Fruit fly (Drosophila melanogaster) whole organism, wandering third instar larva: ENCODE measurements around the gene Nph.

Experiments used
- CG32264 ChIP-seq: fragments of 200-800 bp; sonication (Bioruptor generic); optimal IDR thresholded peaks from 2 replicates; lab custom pipeline; 2016; ENCODE audit warnings: missing biosample characterization, missing genetic modification characterization
- CG9705 ChIP-seq: fragments of 200-800 bp; sonication (Bioruptor generic); optimal IDR thresholded peaks from 2 replicates; lab custom pipeline; 2018; ENCODE audit warnings: missing biosample characterization, mild to moderate bottlenecking, missing genetic modification characterization
- CrebA ChIP-seq: fragments of 200-800 bp; sonication (Bioruptor generic); optimal IDR thresholded peaks from 2 replicates; lab custom pipeline; 2016; ENCODE audit warnings: missing biosample characterization, mild to moderate bottlenecking, missing genetic modification characterization, borderline replicate concordance
- Dfd ChIP-seq: fragments of >200 bp; optimal IDR thresholded peaks from 2 replicates; lab custom pipeline; 2017; ENCODE audit warnings: missing biosample characterization, missing genetic modification characterization
- Dif ChIP-seq: fragments of 200-275, 200-300 bp; sonication (Bioruptor generic); optimal IDR thresholded peaks from 2 replicates; lab custom pipeline; 2018; ENCODE audit warnings: missing biosample characterization, missing genetic modification characterization; ENCODE audit not compliant: partially characterized antibody
- HLH106 ChIP-seq: fragments of 200-800 bp; optimal IDR thresholded peaks from 3 replicates; lab custom pipeline; 2019; ENCODE audit warnings: missing biosample characterization, mild to moderate bottlenecking, missing genetic modification characterization, moderate library complexity
- Hr83 ChIP-seq: fragments of 200-300 bp; sonication (Bioruptor generic); optimal IDR thresholded peaks from 2 replicates; lab custom pipeline; 2016; ENCODE audit warnings: missing biosample characterization, mild to moderate bottlenecking, missing genetic modification characterization, moderate library complexity; ENCODE audit not compliant: poor library complexity, severe bottlenecking
- Mio ChIP-seq: sonication (Bioruptor generic); optimal IDR thresholded peaks from 2 replicates; lab custom pipeline; 2016; ENCODE audit warnings: missing biosample characterization, missing genetic modification characterization
- Myc ChIP-seq: fragments of >200 bp; optimal IDR thresholded peaks from 2 replicates; lab custom pipeline; 2017
- N ChIP-seq: fragments of >200 bp; optimal IDR thresholded peaks from 2 replicates; lab custom pipeline; 2018; ENCODE audit warnings: missing biosample characterization, missing external identifiers, missing genetic modification characterization
- OdsH ChIP-seq: fragments of 200-800 bp; sonication (Bioruptor generic); optimal IDR thresholded peaks from 2 replicates; lab custom pipeline; 2016; ENCODE audit warnings: missing biosample characterization, mild to moderate bottlenecking, missing genetic modification characterization
- Rel ChIP-seq, 2 experiments: fragments of 200-800 bp; sonication (Bioruptor generic) in 1 of 2; optimal IDR thresholded peaks; 2 replicates in 1 of 2; 3 replicates in 1 of 2; lab custom pipeline; 2016 to 2019; ENCODE audit warnings: mild to moderate bottlenecking in 2 of 2, missing biosample characterization in 2 of 2, missing genetic modification characterization in 2 of 2, moderate library complexity in 1 of 2
- Vsx2 ChIP-seq: fragments of 200-300, 225-300 bp; sonication (Bioruptor generic); optimal IDR thresholded peaks from 2 replicates; lab custom pipeline; 2018; ENCODE audit warnings: missing biosample characterization, missing genetic modification characterization; ENCODE audit not compliant: partially characterized antibody
- dl ChIP-seq, 2 experiments: fragments of 175-275, 200-275 bp in 1 of 2; fragments of 200-275 bp in 1 of 2; sonication (Bioruptor generic); optimal IDR thresholded peaks; lab custom pipeline; 2018; ENCODE audit warnings: mild to moderate bottlenecking in 2 of 2, missing biosample characterization in 2 of 2, missing genetic modification characterization in 2 of 2, moderate library complexity in 2 of 2; ENCODE audit not compliant: partially characterized antibody in 2 of 2, insufficient read depth in 1 of 2
- dmrt93B ChIP-seq: fragments of 200-800 bp; sonication (Bioruptor generic); optimal IDR thresholded peaks from 2 replicates; lab custom pipeline; 2018; ENCODE audit warnings: missing biosample characterization, mild to moderate bottlenecking, missing genetic modification characterization
- ey ChIP-seq: fragments of 200-800 bp; sonication (Bioruptor generic); optimal IDR thresholded peaks from 2 replicates; lab custom pipeline; 2016; ENCODE audit warnings: missing biosample characterization, missing genetic modification characterization
- foxo ChIP-seq, 2 experiments: fragments of 200-800 bp; sonication (Bioruptor generic); optimal IDR thresholded peaks; 2 replicates in 1 of 2; 3 replicates in 1 of 2; lab custom pipeline; 2016 to 2017; ENCODE audit warnings: missing biosample characterization in 2 of 2, missing genetic modification characterization in 2 of 2
- fru ChIP-seq: fragments of 200-800 bp; sonication (Bioruptor generic); optimal IDR thresholded peaks from 3 replicates; lab custom pipeline; 2016; ENCODE audit warnings: missing biosample characterization, mild to moderate bottlenecking, missing genetic modification characterization
- h ChIP-seq: fragments of 200-800 bp; sonication (Bioruptor generic); optimal IDR thresholded peaks from 3 replicates; lab custom pipeline; 2016; ENCODE audit warnings: missing biosample characterization, mild to moderate bottlenecking, missing genetic modification characterization
- jim ChIP-seq: fragments of 175-275, 200-325 bp; sonication (Bioruptor generic); optimal IDR thresholded peaks from 2 replicates; lab custom pipeline; 2016; ENCODE audit warnings: missing biosample characterization, mild to moderate bottlenecking, missing genetic modification characterization
- pan ChIP-seq: fragments of >200 bp; optimal IDR thresholded peaks from 2 replicates; lab custom pipeline; 2017
- sv ChIP-seq: fragments of 200-800 bp; sonication (Bioruptor generic); optimal IDR thresholded peaks from 3 replicates; lab custom pipeline; 2016; ENCODE audit warnings: missing biosample characterization, missing genetic modification characterization
- tai ChIP-seq: sonication (Bioruptor generic); optimal IDR thresholded peaks from 2 replicates; lab custom pipeline; 2016; ENCODE audit warnings: missing biosample characterization, missing genetic modification characterization
- usp ChIP-seq: fragments of >200 bp; optimal IDR thresholded peaks from 2 replicates; lab custom pipeline; 2017; ENCODE audit warnings: missing biosample characterization, missing genetic modification characterization

Gene Nph

DNA sequence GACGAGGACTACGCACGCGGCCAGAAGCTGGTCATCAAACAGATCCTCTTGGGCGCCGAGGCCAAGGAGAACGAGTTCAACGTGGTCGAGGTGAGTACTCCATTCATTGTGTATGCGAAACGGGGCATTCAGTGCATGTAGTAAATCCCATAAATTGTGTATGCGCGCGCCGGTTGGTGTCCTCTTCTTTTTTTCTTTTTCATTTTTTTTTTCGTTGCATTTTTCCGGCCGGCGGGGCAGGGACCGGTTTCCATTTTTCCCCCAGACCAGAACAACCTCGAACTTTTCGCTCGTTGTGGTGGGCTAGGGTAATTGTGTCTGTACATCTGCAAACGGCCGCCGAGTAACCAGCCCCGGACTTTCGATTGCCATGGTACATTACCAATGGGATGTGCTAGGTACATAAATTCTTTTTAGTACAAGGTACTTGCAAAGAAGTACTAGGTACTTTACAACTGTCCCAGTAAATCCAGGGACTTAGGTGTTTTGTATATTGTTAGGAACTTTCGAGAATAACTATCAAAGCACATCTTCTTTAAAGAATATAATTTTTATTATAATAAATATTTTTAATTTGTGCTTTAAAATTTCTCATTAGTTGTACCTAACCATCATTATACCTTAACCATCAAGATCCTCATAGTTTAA is 795 bp upstream of the Nph start:
- TF ChIP-seq ey (no peak), usp (no peak), CG9705 (GFP tag; lab: Kevin White, UChicago) (no peak), dl (GFP tag; optimal IDR thresholded peaks at IDR 0.05; lab: Kevin White, UChicago; ENCODE audit: insufficient read depth in 1 of 2, partially characterized antibody in 2 of 2) (no peak), foxo (GFP tag; optimal IDR thresholded peaks at IDR 0.05; lab: Kevin White, UChicago) (peak in 1 of 2 experiments; percentile 2), Rel (GFP tag; optimal IDR thresholded peaks at IDR 0.05; lab: Kevin White, UChicago) (no peak), Rel (tag; optimal IDR thresholded peaks at IDR 0.05; lab: Kevin White, UChicago) (no peak), Myc (lab: Kevin White, UChicago) (no peak)

DNA sequence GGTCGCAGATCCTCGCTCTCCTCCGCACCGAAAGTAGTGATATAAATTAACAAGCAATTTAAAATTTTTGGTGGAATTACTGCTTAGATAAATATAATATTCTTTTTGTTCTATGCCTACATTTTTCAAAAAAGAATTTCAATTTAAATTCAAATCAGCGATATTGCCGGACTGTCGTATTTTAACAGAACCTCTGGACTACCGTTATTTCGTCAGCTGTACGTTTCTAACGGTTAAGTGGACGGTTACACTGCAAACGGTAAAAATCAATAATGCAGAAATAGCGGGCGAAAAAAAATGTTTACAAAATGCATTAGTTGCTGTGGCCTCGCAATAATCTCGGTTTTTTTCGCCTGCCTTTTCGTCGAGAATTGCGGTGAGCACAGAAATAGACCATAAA is 4.4 kb downstream of the Nph start, which contains the start of gene Tace:
Tace (plus strand) TSS at position 245 of the 400 bp plus-strand sequence.
- no peak for TF ChIP-seq sv (GFP tag; lab: Kevin White, UChicago)
- no peak for TF ChIP-seq Vsx2
- TF ChIP-seq dmrt93B (GFP tag; lab: Kevin White, UChicago) = no peak
- no peak for TF ChIP-seq fru (GFP tag; lab: Kevin White, UChicago)
- no peak for TF ChIP-seq usp
- TF ChIP-seq Dfd (GFP tag; lab: Kevin White, UChicago) = no peak
- TF ChIP-seq Rel (GFP tag; optimal IDR thresholded peaks at IDR 0.05; lab: Kevin White, UChicago) = no peak
- TF ChIP-seq Rel (tag; optimal IDR thresholded peaks at IDR 0.05; lab: Kevin White, UChicago) = no peak
- TF ChIP-seq Dif (GFP tag; lab: Kevin White, UChicago) = no peak
- no peak for TF ChIP-seq CG32264 (GFP tag; lab: Kevin White, UChicago)
- no peak for TF ChIP-seq ey
- no peak for TF ChIP-seq tai
- TF ChIP-seq foxo (GFP tag; optimal IDR thresholded peaks at IDR 0.05; lab: Kevin White, UChicago) = no peak
- no peak for TF ChIP-seq h (GFP tag; lab: Kevin White, UChicago)
- no peak for TF ChIP-seq Hr83 (GFP tag; lab: Kevin White, UChicago)
- no peak for TF ChIP-seq CrebA (GFP tag; lab: Kevin White, UChicago)

DNA sequence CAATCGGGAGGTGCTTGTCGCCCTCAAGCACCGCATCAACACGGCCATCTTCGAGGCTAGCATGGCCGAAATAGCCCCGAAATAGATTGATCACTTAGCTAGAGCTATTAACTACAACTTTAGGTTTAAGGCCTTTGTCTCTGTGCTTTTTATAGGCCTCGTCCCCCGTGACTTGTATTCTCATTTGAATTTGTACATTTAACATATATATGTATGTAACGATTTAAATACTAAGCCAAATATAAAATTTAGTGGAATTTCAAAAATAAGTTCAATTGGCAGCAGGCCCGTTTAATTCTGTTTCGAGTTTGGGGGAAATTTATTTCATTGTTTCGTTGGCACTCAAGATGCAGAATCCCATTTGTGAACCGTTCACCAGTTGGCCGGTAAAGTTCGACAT is 5.2 kb downstream of the Nph start, which contains the start of gene CG34298:
CG34298 (plus strand) TSS at position 301 of the 400 bp plus-strand sequence.
- TF ChIP-seq usp = no peak
- TF ChIP-seq tai = no peak
- TF ChIP-seq Hr83 (GFP tag; lab: Kevin White, UChicago) = no peak
- TF ChIP-seq OdsH = no peak
- no peak for TF ChIP-seq sv (GFP tag; lab: Kevin White, UChicago)
- TF ChIP-seq HLH106 (tag; lab: Kevin White, UChicago) = no peak
- no peak for TF ChIP-seq N (GFP tag; lab: Kevin White, UChicago)
- no peak for TF ChIP-seq Mio
- no peak for TF ChIP-seq Vsx2

DNA sequence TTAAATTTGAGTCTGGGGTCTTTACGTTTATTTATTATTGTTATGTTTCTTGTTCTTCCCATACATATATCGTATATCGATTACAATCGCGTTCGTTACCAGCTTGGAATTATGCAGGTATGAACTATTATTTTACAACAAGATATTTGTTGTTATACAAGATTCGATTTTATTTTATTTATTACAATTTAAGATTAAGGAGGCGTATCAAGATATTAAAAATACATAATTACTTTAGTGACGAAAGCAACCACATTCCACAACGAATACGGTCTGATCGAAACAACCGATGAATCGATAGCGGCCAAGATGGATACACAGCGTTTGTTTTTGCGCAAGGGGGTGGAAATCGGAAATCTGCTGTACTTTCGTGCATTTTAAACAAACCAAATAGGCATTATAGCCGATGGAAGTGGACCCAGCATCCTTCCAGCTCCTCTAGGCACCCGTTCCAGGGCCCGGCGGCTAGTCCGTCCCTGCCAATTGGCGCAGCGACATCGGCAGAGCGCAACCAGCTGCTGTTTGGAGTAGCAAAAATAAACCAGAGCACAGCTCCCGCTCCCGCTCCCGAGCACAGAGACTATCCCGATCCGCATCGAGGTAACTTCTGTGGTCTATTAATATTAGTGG is 6.9 kb downstream of the Nph start, which contains the start of the genes CG15525 and CG11504:
CG15525 (minus strand) TSS at position 70 of the 630 bp plus-strand sequence.
CG11504 (plus strand) TSS at position 294 of the 630 bp plus-strand sequence.
- TF ChIP-seq foxo (GFP tag; optimal IDR thresholded peaks at IDR 0.05; lab: Kevin White, UChicago) = no peak
- TF ChIP-seq Myc (lab: Kevin White, UChicago) = peak; percentile 28
- TF ChIP-seq Dif (GFP tag; lab: Kevin White, UChicago) = no peak
- no peak for TF ChIP-seq CG32264 (GFP tag; lab: Kevin White, UChicago)
- TF ChIP-seq Rel (GFP tag; optimal IDR thresholded peaks at IDR 0.05; lab: Kevin White, UChicago) = no peak
- TF ChIP-seq Rel (tag; optimal IDR thresholded peaks at IDR 0.05; lab: Kevin White, UChicago) = peak; percentile 67
- no peak for TF ChIP-seq dmrt93B (GFP tag; lab: Kevin White, UChicago)
- TF ChIP-seq CrebA (GFP tag; lab: Kevin White, UChicago) = no peak
- TF ChIP-seq pan (lab: Kevin White, UChicago) = no peak
- peak; percentile 51 for TF ChIP-seq ey
- TF ChIP-seq HLH106 (tag; lab: Kevin White, UChicago) = peak; percentile 7
- peak; percentile 54 for TF ChIP-seq OdsH

DNA sequence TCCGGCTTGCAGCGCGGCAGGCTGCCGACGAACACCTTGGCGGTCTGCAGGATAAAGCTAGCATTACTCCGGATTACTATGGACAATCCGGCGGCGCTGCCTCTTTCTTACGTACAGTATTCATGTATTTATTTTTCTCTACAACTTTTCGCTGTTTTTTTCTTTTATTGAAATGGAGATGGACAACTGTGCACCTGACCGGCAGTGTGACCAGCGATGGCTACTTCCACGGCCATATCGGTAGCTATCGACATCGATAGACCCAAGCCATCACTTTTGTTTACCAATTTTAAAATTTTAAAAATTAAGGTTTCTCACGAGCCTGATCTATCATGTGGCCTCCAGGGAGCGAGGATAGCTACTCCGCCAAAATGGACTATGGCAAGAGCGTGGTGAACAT is 9.6 kb downstream of the Nph start, which contains the start of the genes CG7903 and Sas-6:
CG7903 (minus strand) TSS at position 197 of the 400 bp plus-strand sequence.
Sas-6 (plus strand) TSS at position 323 of the 400 bp plus-strand sequence.
- peak; percentile 42 for TF ChIP-seq Hr83 (GFP tag; lab: Kevin White, UChicago)
- peak; percentile 13 for TF ChIP-seq jim (GFP tag; lab: Kevin White, UChicago)
- TF ChIP-seq Dif (GFP tag; lab: Kevin White, UChicago) = no peak
